Worm (Caenorhabditis elegans) whole organism, L4 larva: Measurements from ENCODE around the gene nhr-182.
A peak's percentile ranks its signal among the peaks of the same experiment; 100 is the strongest.

Experiments
- D1046.2 ChIP-seq: fragments of 200-800 bp; sonication (Bioruptor generic); IDR thresholded peaks from 2 replicates; pipeline ENCODE4 v1.3.6; 2022; ENCODE audit warnings: missing genetic modification characterization, missing compliant biosample characterization
- F10B5.3 ChIP-seq: sonication (generic microtip); optimal IDR thresholded peaks from 2 replicates; lab custom pipeline; 2016; ENCODE audit warnings: mild to moderate bottlenecking, missing genetic modification characterization, missing compliant biosample characterization
- F37D6.2 ChIP-seq: sonication (generic microtip); optimal IDR thresholded peaks from 2 replicates; lab custom pipeline; 2016; ENCODE audit warnings: mild to moderate bottlenecking, missing genetic modification characterization, missing compliant biosample characterization
- F49E8.2 ChIP-seq: sonication (generic microtip); optimal IDR thresholded peaks from 2 replicates; lab custom pipeline; 2016; ENCODE audit warnings: missing compliant biosample characterization, mild to moderate bottlenecking, missing genetic modification characterization, borderline replicate concordance
- Y75B8A.6 ChIP-seq: fragments of 200-800 bp; sonication (Bioruptor generic); IDR thresholded peaks from 2 replicates; pipeline ENCODE4 v1.3.6; 2022; ENCODE audit warnings: missing genetic modification reagents, missing genetic modification characterization, missing compliant biosample characterization
- ZK546.5 ChIP-seq, 2 experiments: sonication (generic microtip); optimal IDR thresholded peaks; 2 replicates each; lab custom pipeline; 2017; ENCODE audit warnings: missing biosample characterization in 2 of 2, missing genetic modification characterization in 2 of 2
- aha-1 ChIP-seq: fragments of 150-350 bp; peaks from one replicate; lab custom pipeline; 2014; ENCODE audit warnings: missing biosample characterization, missing genetic modification characterization
- ceh-20 ChIP-seq: fragments of 200-800 bp; sonication (Bioruptor generic); IDR thresholded peaks from 2 replicates; pipeline ENCODE4 v1.3.6; 2022; ENCODE audit warnings: missing genetic modification reagents, missing genetic modification characterization, missing compliant biosample characterization
- ceh-44 ChIP-seq: fragments of 200-800 bp; sonication (Bioruptor generic); IDR thresholded peaks from 2 replicates; pipeline ENCODE4 v1.3.6; 2022; ENCODE audit warnings: missing genetic modification reagents, missing genetic modification characterization, missing compliant biosample characterization
- ceh-62 ChIP-seq: sonication (generic microtip); optimal IDR thresholded peaks from 2 replicates; lab custom pipeline; 2017; ENCODE audit warnings: missing biosample characterization, missing genetic modification characterization
- daf-12 ChIP-seq: fragments of 150-350 bp; optimal IDR thresholded peaks from 2 replicates; lab custom pipeline; 2014; ENCODE audit warnings: missing biosample characterization, missing genetic modification reagents, missing genetic modification characterization
- daf-19 ChIP-seq: fragments of 200-800 bp; sonication (Bioruptor generic); conservative IDR thresholded peaks from 2 replicates; pipeline ENCODE4 v1.3.6; 2022; ENCODE audit warnings: missing genetic modification characterization, missing compliant biosample characterization
- dmd-6 ChIP-seq: fragments of 200-800 bp; sonication (Bioruptor generic); IDR thresholded peaks from 2 replicates; pipeline ENCODE4 v1.3.6; 2022; ENCODE audit warnings: missing genetic modification reagents, missing genetic modification characterization, missing compliant biosample characterization
- dmd-8 ChIP-seq: fragments of 200-800 bp; sonication (Bioruptor generic); IDR thresholded peaks from 2 replicates; pipeline ENCODE4 v1.3.6; 2022; ENCODE audit warnings: missing genetic modification characterization, missing compliant biosample characterization
- dmd-9 ChIP-seq: fragments of 200-800 bp; sonication (Bioruptor generic); IDR thresholded peaks from 2 replicates; pipeline ENCODE4 v1.3.6; 2022; ENCODE audit warnings: missing genetic modification reagents, missing genetic modification characterization, missing compliant biosample characterization
- dpl-1 ChIP-seq: fragments of 150-350 bp; optimal IDR thresholded peaks from 2 replicates; lab custom pipeline; 2014; ENCODE audit warnings: missing biosample characterization, missing genetic modification reagents, missing genetic modification characterization
- duxl-1 ChIP-seq: sonication (generic microtip); optimal IDR thresholded peaks from 2 replicates; lab custom pipeline; 2016; ENCODE audit warnings: mild to moderate bottlenecking, missing genetic modification characterization, moderate library complexity, missing compliant biosample characterization; ENCODE audit not compliant: poor library complexity
- dve-1 ChIP-seq: sonication (generic microtip); optimal IDR thresholded peaks from 2 replicates; lab custom pipeline; 2017; ENCODE audit warnings: antibody characterized with exemption, mild to moderate bottlenecking, missing genetic modification characterization, missing compliant biosample characterization; ENCODE audit not compliant: insufficient read depth
- egl-27 ChIP-seq: sonication (generic microtip); optimal IDR thresholded peaks from 3 replicates; lab custom pipeline; 2017; ENCODE audit warnings: missing biosample characterization, missing genetic modification reagents, missing genetic modification characterization
- egl-43 ChIP-seq: fragments of 200-800 bp; sonication (Bioruptor generic); IDR thresholded peaks from 2 replicates; pipeline ENCODE4 v1.3.6; 2022; ENCODE audit warnings: missing genetic modification reagents, missing genetic modification characterization, missing compliant biosample characterization
- fos-1 ChIP-seq: fragments of 150-350 bp; optimal IDR thresholded peaks from 2 replicates; lab custom pipeline; 2014; ENCODE audit warnings: missing biosample characterization, missing genetic modification characterization
- hif-1 ChIP-seq, 2 experiments: sonication (generic microtip); optimal IDR thresholded peaks; 2 replicates each; lab custom pipeline; 2016 to 2017; ENCODE audit warnings: missing compliant biosample characterization in 2 of 2, missing genetic modification characterization in 2 of 2, missing genetic modification reagents in 2 of 2, missing genotype in 2 of 2, mild to moderate bottlenecking in 1 of 2
- hlh-11 ChIP-seq: fragments of 200-800 bp; sonication (Bioruptor generic); optimal IDR thresholded peaks from 2 replicates; lab custom pipeline; 2018; ENCODE audit warnings: mild to moderate bottlenecking, missing genetic modification characterization, missing compliant biosample characterization
- jun-1 ChIP-seq: fragments of 150-350 bp; optimal IDR thresholded peaks from 2 replicates; lab custom pipeline; 2014; ENCODE audit warnings: missing biosample characterization, missing genetic modification reagents, missing genetic modification characterization
- lim-7 ChIP-seq: fragments of 200-800 bp; sonication (Bioruptor generic); IDR thresholded peaks from 2 replicates; pipeline ENCODE4 v1.3.6; 2022; ENCODE audit warnings: missing genetic modification characterization, missing compliant biosample characterization
- lin-1 ChIP-seq: fragments of 200-800 bp; sonication (Bioruptor generic); IDR thresholded peaks from 2 replicates; pipeline ENCODE4 v1.3.6; 2022; ENCODE audit warnings: missing genetic modification reagents, missing genetic modification characterization, missing compliant biosample characterization
- lin-29 ChIP-seq: fragments of 200-800 bp; sonication (Bioruptor generic); IDR thresholded peaks from 2 replicates; pipeline ENCODE4 v1.3.6; 2022; ENCODE audit warnings: missing genetic modification reagents, missing genetic modification characterization, missing compliant biosample characterization
- lin-38 ChIP-seq: fragments of 200-800 bp; sonication (Bioruptor generic); IDR thresholded peaks from 2 replicates; pipeline ENCODE4 v1.3.6; 2022; ENCODE audit warnings: missing genetic modification reagents, missing genetic modification characterization, missing compliant biosample characterization
- lin-39 ChIP-seq: fragments of 150-350 bp; optimal IDR thresholded peaks from 2 replicates; lab custom pipeline; 2014; ENCODE audit warnings: missing biosample characterization, missing genetic modification reagents, missing genetic modification characterization
- lir-3 ChIP-seq: sonication (generic microtip); optimal IDR thresholded peaks from 2 replicates; lab custom pipeline; 2016; ENCODE audit warnings: mild to moderate bottlenecking, missing genetic modification characterization, missing compliant biosample characterization
- lsy-2 ChIP-seq, 2 experiments: fragments of 150-350 bp in 1 of 2; sonication (generic microtip) in 1 of 2; optimal IDR thresholded peaks; 2 replicates each; lab custom pipeline; 2014 to 2017; ENCODE audit warnings: missing biosample characterization in 2 of 2, missing genetic modification characterization in 2 of 2
- madf-5 ChIP-seq, 2 experiments: fragments of 200-800 bp; sonication (Bioruptor generic); IDR thresholded peaks; 2 replicates each; pipeline ENCODE4 v1.3.6; 2022; ENCODE audit warnings: missing compliant biosample characterization in 2 of 2, missing genetic modification characterization in 2 of 2
- mdl-1 ChIP-seq, 2 experiments: fragments of 150-350 bp in 1 of 2; sonication (generic microtip) in 1 of 2; optimal IDR thresholded peaks; 2 replicates each; lab custom pipeline; 2014 to 2017; ENCODE audit warnings: missing biosample characterization in 2 of 2, missing genetic modification characterization in 2 of 2
- mdt-29 ChIP-seq: fragments of 200-800 bp; sonication (Bioruptor generic); IDR thresholded peaks from 2 replicates; pipeline ENCODE4 v1.3.6; 2022; ENCODE audit warnings: missing genetic modification reagents, missing genetic modification characterization, missing compliant biosample characterization
- mes-2 ChIP-seq: sonication (generic microtip); optimal IDR thresholded peaks from 2 replicates; lab custom pipeline; 2016; ENCODE audit warnings: missing genotype, mild to moderate bottlenecking, missing genetic modification characterization, missing compliant biosample characterization; ENCODE audit not compliant: poor library complexity, severe bottlenecking
- mxl-3 ChIP-seq: fragments of 200-800 bp; sonication (Bioruptor generic); optimal IDR thresholded peaks from 2 replicates; lab custom pipeline; 2018; ENCODE audit warnings: mild to moderate bottlenecking, missing genetic modification characterization, missing compliant biosample characterization
- nhr-10 ChIP-seq: fragments of 150-350 bp; optimal IDR thresholded peaks from 2 replicates; lab custom pipeline; 2014; ENCODE audit warnings: missing biosample characterization, missing genetic modification characterization
- nhr-102 ChIP-seq: sonication (generic microtip); optimal IDR thresholded peaks from 2 replicates; lab custom pipeline; 2016; ENCODE audit warnings: mild to moderate bottlenecking, missing genetic modification characterization, moderate library complexity, missing compliant biosample characterization
- nhr-237 ChIP-seq: sonication (generic microtip); optimal IDR thresholded peaks from 2 replicates; lab custom pipeline; 2017; ENCODE audit warnings: missing biosample characterization, missing genetic modification characterization
- nhr-28 ChIP-seq: fragments of 150-350 bp; optimal IDR thresholded peaks from 2 replicates; lab custom pipeline; 2014; ENCODE audit warnings: missing biosample characterization, missing genetic modification characterization
- nhr-42 ChIP-seq: fragments of 200-800 bp; sonication (Bioruptor generic); IDR thresholded peaks from 2 replicates; pipeline ENCODE4 v1.3.6; 2022; ENCODE audit warnings: missing genetic modification characterization, missing compliant biosample characterization
- nhr-6 ChIP-seq: fragments of 150-350 bp; optimal IDR thresholded peaks from 2 replicates; lab custom pipeline; 2014; ENCODE audit warnings: missing biosample characterization, missing genetic modification characterization
- nhr-77 ChIP-seq: fragments of 150-350 bp; optimal IDR thresholded peaks from 2 replicates; lab custom pipeline; 2014; ENCODE audit warnings: missing biosample characterization, missing genetic modification characterization
- rbr-2 ChIP-seq: sonication (generic microtip); optimal IDR thresholded peaks from 2 replicates; lab custom pipeline; 2016; ENCODE audit warnings: missing genotype, missing genetic modification characterization, missing compliant biosample characterization
- saeg-2 ChIP-seq: fragments of 200-800 bp; sonication (Bioruptor generic); IDR thresholded peaks from 2 replicates; pipeline ENCODE4 v1.3.6; 2022; ENCODE audit warnings: missing genetic modification reagents, missing genetic modification characterization, missing compliant biosample characterization
- sdz-12 ChIP-seq: fragments of 200-800 bp; sonication (Bioruptor generic); optimal IDR thresholded peaks from 2 replicates; lab custom pipeline; 2018; ENCODE audit warnings: mild to moderate bottlenecking, missing genetic modification characterization, missing compliant biosample characterization
- skn-1 ChIP-seq: fragments of 150-350 bp; optimal IDR thresholded peaks from 2 replicates; lab custom pipeline; 2014; ENCODE audit warnings: missing biosample characterization, missing genetic modification characterization
- snpc-1.2 ChIP-seq: fragments of 200-800 bp; sonication (Bioruptor generic); IDR thresholded peaks from 2 replicates; pipeline ENCODE4 v1.3.6; 2022; ENCODE audit warnings: missing genetic modification reagents, missing genetic modification characterization, missing compliant biosample characterization
- unc-130 ChIP-seq: sonication (generic microtip); optimal IDR thresholded peaks from 2 replicates; lab custom pipeline; 2016; ENCODE audit warnings: missing genetic modification reagents, missing genetic modification characterization, missing compliant biosample characterization
- unc-62 ChIP-seq, 3 experiments: fragments of 150-350 bp in 1 of 3; sonication (generic microtip); optimal IDR thresholded peaks in 2 of 3; peaks in 1 of 3; 1 replicate in 1 of 3; 2 replicates in 2 of 3; lab custom pipeline; 2014 to 2017; ENCODE audit warnings: missing biosample characterization in 3 of 3, missing genetic modification characterization in 3 of 3, missing genetic modification reagents in 3 of 3, missing genotype in 1 of 3
- zag-1 ChIP-seq: fragments of 150-350 bp; optimal IDR thresholded peaks from 2 replicates; lab custom pipeline; 2014; ENCODE audit warnings: missing biosample characterization, missing genetic modification characterization
- zip-2 ChIP-seq: fragments of 150-350 bp; optimal IDR thresholded peaks from 2 replicates; lab custom pipeline; 2014; ENCODE audit warnings: missing biosample characterization, missing genetic modification characterization

Gene nhr-182

DNA sequence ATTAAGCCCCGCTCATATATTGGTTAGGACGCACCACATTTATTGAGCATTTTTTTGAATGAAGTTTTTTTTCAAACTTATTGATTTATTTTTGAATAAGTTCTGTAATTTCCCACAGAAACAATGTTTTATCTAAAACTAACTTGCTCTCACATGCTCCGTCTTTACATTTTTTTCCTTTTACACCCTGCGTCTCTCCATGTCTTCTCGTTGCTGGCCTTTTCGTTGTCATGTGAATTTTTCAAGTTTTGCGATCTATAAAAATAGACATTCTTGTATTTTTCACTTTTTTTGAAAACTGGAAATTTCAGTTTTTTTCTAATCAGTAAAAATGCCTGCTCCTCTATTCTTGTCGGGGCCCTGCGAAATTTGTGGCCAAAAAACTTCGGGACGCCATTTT is 28.8 kb downstream of the nhr-182 start, which contains the start of gene nhr-134:
Gene nhr-134, plus strand, starts transcription at position 312 of the 400 bp plus-strand sequence.
- TF ChIP-seq daf-12 (tag; lab: Kevin White, UChicago): no peak
- no peak for TF ChIP-seq F10B5.3 (tag; lab: Kevin White, UChicago)
- no peak for TF ChIP-seq lin-39 (tag; lab: Kevin White, UChicago)
- TF ChIP-seq snpc-1.2 (GFP tag; lab: Robert Waterston, UW): no peak
- no peak for TF ChIP-seq zip-2 (tag; lab: Kevin White, UChicago)
- TF ChIP-seq sdz-12 (GFP tag; lab: Kevin White, UChicago): no peak
- no peak for TF ChIP-seq saeg-2 (GFP tag; lab: Robert Waterston, UW)
- TF ChIP-seq aha-1 (tag; lab: Kevin White, UChicago): no peak
- no peak for TF ChIP-seq lin-38 (GFP tag; lab: Robert Waterston, UW)
- no peak for TF ChIP-seq madf-5 (GFP tag; IDR thresholded peaks at IDR 0.05; lab: Robert Waterston, UW)
- TF ChIP-seq hlh-11 (tag; lab: Kevin White, UChicago): peak; percentile 15
- TF ChIP-seq D1046.2 (GFP tag; lab: Robert Waterston, UW): no peak
- TF ChIP-seq skn-1 (tag; lab: Kevin White, UChicago): no peak
- no peak for TF ChIP-seq ceh-44 (GFP tag; lab: Robert Waterston, UW)
- TF ChIP-seq mes-2: peak; percentile 6
- no peak for TF ChIP-seq duxl-1 (tag; lab: Kevin White, UChicago)
- no peak for TF ChIP-seq rbr-2
- TF ChIP-seq egl-43: no peak
- no peak for TF ChIP-seq fos-1 (tag; lab: Kevin White, UChicago)
- no peak for TF ChIP-seq mdl-1 (tag; optimal IDR thresholded peaks at IDR 0.05; lab: Kevin White, UChicago)
- TF ChIP-seq dmd-9 (GFP tag; lab: Robert Waterston, UW): no peak
- no peak for TF ChIP-seq nhr-6
- no peak for TF ChIP-seq ZK546.5 (tag; optimal IDR thresholded peaks at IDR 0.05; lab: Kevin White, UChicago)
- no peak for TF ChIP-seq lin-1
- no peak for TF ChIP-seq zag-1 (tag; lab: Kevin White, UChicago)
- no peak for TF ChIP-seq jun-1 (tag; lab: Kevin White, UChicago)
- TF ChIP-seq F37D6.2 (tag; lab: Kevin White, UChicago): no peak
- no peak for TF ChIP-seq Y75B8A.6 (GFP tag; lab: Robert Waterston, UW)
- TF ChIP-seq ceh-62 (tag; lab: Kevin White, UChicago): no peak
- no peak for TF ChIP-seq F49E8.2 (tag; lab: Kevin White, UChicago)
- no peak for TF ChIP-seq egl-27
- TF ChIP-seq nhr-42: no peak
- no peak for TF ChIP-seq nhr-237 (tag; lab: Kevin White, UChicago)
- no peak for TF ChIP-seq ceh-20 (GFP tag; lab: Robert Waterston, UW)
- no peak for TF ChIP-seq daf-19 (GFP tag; lab: Robert Waterston, UW)
- TF ChIP-seq nhr-28 (tag; lab: Kevin White, UChicago): peak; percentile 30
- no peak for TF ChIP-seq hif-1 (tag; optimal IDR thresholded peaks at IDR 0.05; lab: Kevin White, UChicago)
- TF ChIP-seq lin-29 (GFP tag; lab: Robert Waterston, UW): no peak
- TF ChIP-seq dpl-1 (GFP tag; lab: Kevin White, UChicago): no peak
- TF ChIP-seq lir-3 (tag; lab: Kevin White, UChicago): no peak
- TF ChIP-seq mdt-29 (GFP tag; lab: Robert Waterston, UW): no peak
- TF ChIP-seq unc-130 (GFP tag; lab: Kevin White, UChicago): no peak
- TF ChIP-seq dmd-8 (GFP tag; lab: Robert Waterston, UW): no peak
- TF ChIP-seq dmd-6 (GFP tag; lab: Robert Waterston, UW): no peak
- TF ChIP-seq nhr-102 (tag; lab: Kevin White, UChicago): no peak
- no peak for TF ChIP-seq nhr-77 (tag; lab: Kevin White, UChicago)
- peak in 1 of 2 experiments; percentile 3 for TF ChIP-seq lsy-2 (tag; optimal IDR thresholded peaks at IDR 0.05; lab: Kevin White, UChicago)
- TF ChIP-seq dve-1: peak; percentile 44
- no peak for TF ChIP-seq nhr-10 (tag; lab: Kevin White, UChicago)
- TF ChIP-seq unc-62 (GFP tag; optimal IDR thresholded peaks at IDR 0.05 in 1 of 2; lab: Kevin White, UChicago): peak in 1 of 2 experiments; percentile 55
- TF ChIP-seq unc-62 (tag; optimal IDR thresholded peaks at IDR 0.05; lab: Kevin White, UChicago): no peak
- no peak for TF ChIP-seq lim-7 (GFP tag; lab: Robert Waterston, UW)
- no peak for TF ChIP-seq mxl-3 (GFP tag; lab: Kevin White, UChicago)
